Fruit fly (Drosophila melanogaster): Measurements from ENCODE around the gene CG7213.

The CG7213 gene

dm6 chr3L:8185263-8186227, 54.9 kb downstream of the CG7213 start:
- TF ChIP-seq brk (GFP tag; optimal IDR thresholded peaks at IDR 0.05) (no peak), dl (GFP tag; optimal IDR thresholded peaks at IDR 0.05; ENCODE audit: insufficient read depth in 1 of 2, partially characterized antibody in 2 of 2) (no peak), CrebA (GFP tag; optimal IDR thresholded peaks at IDR 0.05; ENCODE audit: borderline replicate concordance) (no peak), tai (GFP tag; optimal IDR thresholded peaks at IDR 0.05) (no peak), pan (optimal IDR thresholded peaks at IDR 0.05) (no peak), Rel (GFP tag; optimal IDR thresholded peaks at IDR 0.05) (no peak), Rel (tag; optimal IDR thresholded peaks at IDR 0.05) (no peak), lola (GFP tag; optimal IDR thresholded peaks at IDR 0.05) (no peak), foxo (GFP tag; optimal IDR thresholded peaks at IDR 0.05) (peak in 1 of 2 experiments; percentile 56), h (GFP tag; optimal IDR thresholded peaks at IDR 0.05) (peak; percentile 88), woc (GFP tag; optimal IDR thresholded peaks at IDR 0.05) (peak; percentile 50), jim (GFP tag; optimal IDR thresholded peaks at IDR 0.05) (no peak), Sp1 (GFP tag; optimal IDR thresholded peaks at IDR 0.05) (peak; percentile 33), ey (GFP tag; optimal IDR thresholded peaks at IDR 0.05) (peak; percentile 62), sage (GFP tag; optimal IDR thresholded peaks at IDR 0.05) (no peak), Mio (GFP tag; optimal IDR thresholded peaks at IDR 0.05) (no peak), CG9705 (GFP tag; optimal IDR thresholded peaks at IDR 0.05) (no peak), Hr78 (GFP tag; optimal IDR thresholded peaks at IDR 0.05) (no peak), dmrt93B (GFP tag; optimal IDR thresholded peaks at IDR 0.05) (no peak), Hnf4 (GFP tag; optimal IDR thresholded peaks at IDR 0.05) (peak; percentile 50), fru (GFP tag; optimal IDR thresholded peaks at IDR 0.05) (peak; percentile 85), Dif (GFP tag; optimal IDR thresholded peaks at IDR 0.05; ENCODE audit: partially characterized antibody) (no peak), Abd-B (GFP tag; optimal IDR thresholded peaks at IDR 0.05) (no peak), GATAd (GFP tag; optimal IDR thresholded peaks at IDR 0.05) (no peak), dsf (GFP tag; optimal IDR thresholded peaks at IDR 0.05; ENCODE audit: borderline replicate concordance) (no peak), CG32264 (GFP tag; optimal IDR thresholded peaks at IDR 0.05) (no peak), rgr (GFP tag; optimal IDR thresholded peaks at IDR 0.05) (peak; percentile 47), Dfd (GFP tag; optimal IDR thresholded peaks at IDR 0.05) (no peak), Vsx2 (GFP tag; optimal IDR thresholded peaks at IDR 0.05; ENCODE audit: partially characterized antibody) (no peak), Myc (optimal IDR thresholded peaks at IDR 0.05) (no peak), N (GFP tag; optimal IDR thresholded peaks at IDR 0.05) (no peak), HLH106 (tag; optimal IDR thresholded peaks at IDR 0.05) (peak; percentile 28), br (GFP tag; optimal IDR thresholded peaks at IDR 0.05) (peak; percentile 56), psq (GFP tag; optimal IDR thresholded peaks at IDR 0.05) (peak; percentile 45), Jra (GFP tag; optimal IDR thresholded peaks at IDR 0.05) (peak; percentile 68), usp (GFP tag; optimal IDR thresholded peaks at IDR 0.05) (no peak), Hr83 (GFP tag; optimal IDR thresholded peaks at IDR 0.05; ENCODE audit: poor library complexity, severe bottlenecking) (no peak), sv (GFP tag; optimal IDR thresholded peaks at IDR 0.05) (peak; percentile 60), OdsH (GFP tag; optimal IDR thresholded peaks at IDR 0.05) (peak; percentile 26)

All from whole organism, wandering third instar larva.